Worm (Caenorhabditis elegans) whole organism, L4 larva: ENCODE data around the gene W08E12.7.

Experiments used
- F10B5.3 ChIP-seq: sonication (generic microtip); optimal IDR thresholded peaks from 2 replicates; lab custom pipeline; 2016; ENCODE audit warnings: mild to moderate bottlenecking, missing genetic modification characterization, missing compliant biosample characterization
- F44E2.7 ChIP-seq: fragments of 200-800 bp; sonication (Bioruptor generic); IDR thresholded peaks from 2 replicates; pipeline ENCODE4 v2.1.2; 2022; ENCODE audit warnings: missing genetic modification characterization, missing compliant biosample characterization
- F49E8.2 ChIP-seq: sonication (generic microtip); optimal IDR thresholded peaks from 2 replicates; lab custom pipeline; 2016; ENCODE audit warnings: missing compliant biosample characterization, mild to moderate bottlenecking, missing genetic modification characterization, borderline replicate concordance
- T20F7.1 ChIP-seq: fragments of 200-800 bp; sonication (Bioruptor generic); optimal IDR thresholded peaks from 2 replicates; lab custom pipeline; 2018; ENCODE audit warnings: mild to moderate bottlenecking, missing genetic modification characterization, missing compliant biosample characterization
- Y48G9A.11 ChIP-seq: fragments of 200-800 bp; sonication (Bioruptor generic); IDR thresholded peaks from 2 replicates; pipeline ENCODE4 v1.3.6; 2022; ENCODE audit warnings: missing genetic modification reagents, missing genetic modification characterization, missing compliant biosample characterization
- Y5F2A.4 ChIP-seq: fragments of 200-800 bp; sonication (Bioruptor generic); optimal IDR thresholded peaks from 2 replicates; lab custom pipeline; 2018; ENCODE audit warnings: mild to moderate bottlenecking, missing genetic modification characterization, missing compliant biosample characterization
- ama-1 ChIP-seq: fragments of 150-350 bp; optimal IDR thresholded peaks from 2 replicates; lab custom pipeline; 2014; ENCODE audit warnings: inconsistent platforms, mixed read lengths
- arid-1 ChIP-seq: fragments of 200-800 bp; sonication (Bioruptor generic); conservative IDR thresholded peaks from 2 replicates; pipeline ENCODE4 v1.3.6; 2022; ENCODE audit warnings: missing genetic modification reagents, missing genetic modification characterization, missing compliant biosample characterization
- ceh-32 ChIP-seq: sonication (generic microtip); optimal IDR thresholded peaks from 2 replicates; lab custom pipeline; 2016; ENCODE audit warnings: mild to moderate bottlenecking, missing genetic modification characterization, missing compliant biosample characterization; ENCODE audit not compliant: poor library complexity
- ceh-44 ChIP-seq: fragments of 200-800 bp; sonication (Bioruptor generic); IDR thresholded peaks from 2 replicates; pipeline ENCODE4 v1.3.6; 2022; ENCODE audit warnings: missing genetic modification reagents, missing genetic modification characterization, missing compliant biosample characterization
- ceh-82 ChIP-seq: sonication (generic microtip); optimal IDR thresholded peaks from 2 replicates; lab custom pipeline; 2017; ENCODE audit warnings: missing biosample characterization, missing genetic modification characterization
- cey-2 ChIP-seq: sonication (generic microtip); optimal IDR thresholded peaks from 3 replicates; lab custom pipeline; 2017; ENCODE audit warnings: missing genetic modification characterization, mild to moderate bottlenecking, missing compliant biosample characterization, antibody characterized with exemption, borderline replicate concordance; ENCODE audit not compliant: insufficient read depth
- ctbp-1 ChIP-seq: fragments of 200-800 bp; sonication (Bioruptor generic); IDR thresholded peaks from 2 replicates; pipeline ENCODE4 v1.3.6; 2022; ENCODE audit warnings: missing genetic modification reagents, missing genetic modification characterization, missing compliant biosample characterization
- daf-12 ChIP-seq: fragments of 150-350 bp; optimal IDR thresholded peaks from 2 replicates; lab custom pipeline; 2014; ENCODE audit warnings: missing biosample characterization, missing genetic modification reagents, missing genetic modification characterization
- daf-16 ChIP-seq, 3 experiments: sonication (generic microtip); optimal IDR thresholded peaks; 2 replicates each; lab custom pipeline; 2016 to 2017; ENCODE audit warnings: missing genetic modification characterization in 3 of 3, missing genetic modification reagents in 3 of 3, mild to moderate bottlenecking in 2 of 3, missing compliant biosample characterization in 2 of 3, missing biosample characterization in 1 of 3, moderate library complexity in 1 of 3
- dpl-1 ChIP-seq: fragments of 150-350 bp; optimal IDR thresholded peaks from 2 replicates; lab custom pipeline; 2014; ENCODE audit warnings: missing biosample characterization, missing genetic modification reagents, missing genetic modification characterization
- egl-27 ChIP-seq: sonication (generic microtip); optimal IDR thresholded peaks from 3 replicates; lab custom pipeline; 2017; ENCODE audit warnings: missing biosample characterization, missing genetic modification reagents, missing genetic modification characterization
- fkh-10 ChIP-seq: fragments of 150-350 bp; optimal IDR thresholded peaks from 2 replicates; lab custom pipeline; 2014; ENCODE audit warnings: missing biosample characterization, missing genetic modification reagents, missing genetic modification characterization
- gei-8 ChIP-seq: fragments of 200-800 bp; sonication (Bioruptor generic); optimal IDR thresholded peaks from 2 replicates; lab custom pipeline; 2018; ENCODE audit warnings: mild to moderate bottlenecking, missing genetic modification characterization, missing compliant biosample characterization
- hmg-1.1 ChIP-seq: fragments of 200-800 bp; sonication (Bioruptor generic); IDR thresholded peaks from 2 replicates; pipeline ENCODE4 v1.3.6; 2022; ENCODE audit warnings: missing genetic modification reagents, missing genetic modification characterization, missing compliant biosample characterization
- jun-1 ChIP-seq: fragments of 150-350 bp; optimal IDR thresholded peaks from 2 replicates; lab custom pipeline; 2014; ENCODE audit warnings: missing biosample characterization, missing genetic modification reagents, missing genetic modification characterization
- lin-1 ChIP-seq: fragments of 200-800 bp; sonication (Bioruptor generic); IDR thresholded peaks from 2 replicates; pipeline ENCODE4 v1.3.6; 2022; ENCODE audit warnings: missing genetic modification reagents, missing genetic modification characterization, missing compliant biosample characterization
- lin-13 ChIP-seq: fragments of 150-350 bp; optimal IDR thresholded peaks from 2 replicates; lab custom pipeline; 2014; ENCODE audit warnings: missing biosample characterization, missing genetic modification reagents, missing genetic modification characterization
- madf-5 ChIP-seq, 2 experiments: fragments of 200-800 bp; sonication (Bioruptor generic); IDR thresholded peaks; 2 replicates each; pipeline ENCODE4 v1.3.6; 2022; ENCODE audit warnings: missing compliant biosample characterization in 2 of 2, missing genetic modification characterization in 2 of 2
- mdl-1 ChIP-seq, 2 experiments: fragments of 150-350 bp in 1 of 2; sonication (generic microtip) in 1 of 2; optimal IDR thresholded peaks; 2 replicates each; lab custom pipeline; 2014 to 2017; ENCODE audit warnings: missing biosample characterization in 2 of 2, missing genetic modification characterization in 2 of 2
- mdt-29 ChIP-seq: fragments of 200-800 bp; sonication (Bioruptor generic); IDR thresholded peaks from 2 replicates; pipeline ENCODE4 v1.3.6; 2022; ENCODE audit warnings: missing genetic modification reagents, missing genetic modification characterization, missing compliant biosample characterization
- mep-1 ChIP-seq: fragments of 150-350 bp; sonication (generic microtip); optimal IDR thresholded peaks from 3 replicates; lab custom pipeline; 2014; ENCODE audit warnings: missing biosample characterization, missing genetic modification characterization
- mxl-3 ChIP-seq: fragments of 200-800 bp; sonication (Bioruptor generic); optimal IDR thresholded peaks from 2 replicates; lab custom pipeline; 2018; ENCODE audit warnings: mild to moderate bottlenecking, missing genetic modification characterization, missing compliant biosample characterization
- nhr-10 ChIP-seq: fragments of 150-350 bp; optimal IDR thresholded peaks from 2 replicates; lab custom pipeline; 2014; ENCODE audit warnings: missing biosample characterization, missing genetic modification characterization
- nhr-41 ChIP-seq: fragments of 200-800 bp; sonication (Bioruptor generic); IDR thresholded peaks from 2 replicates; pipeline ENCODE4 v1.3.6; 2022; ENCODE audit warnings: missing genetic modification reagents, missing genetic modification characterization, missing compliant biosample characterization
- nhr-42 ChIP-seq: fragments of 200-800 bp; sonication (Bioruptor generic); IDR thresholded peaks from 2 replicates; pipeline ENCODE4 v1.3.6; 2022; ENCODE audit warnings: missing genetic modification characterization, missing compliant biosample characterization
- nhr-48 ChIP-seq: sonication (generic microtip); optimal IDR thresholded peaks from 2 replicates; lab custom pipeline; 2016; ENCODE audit warnings: mild to moderate bottlenecking, missing genetic modification characterization, missing compliant biosample characterization
- nhr-77 ChIP-seq: fragments of 150-350 bp; optimal IDR thresholded peaks from 2 replicates; lab custom pipeline; 2014; ENCODE audit warnings: missing biosample characterization, missing genetic modification characterization
- pqm-1 ChIP-seq: sonication (generic microtip); optimal IDR thresholded peaks from 2 replicates; lab custom pipeline; 2017; ENCODE audit warnings: missing biosample characterization, missing genetic modification characterization
- saeg-2 ChIP-seq: fragments of 200-800 bp; sonication (Bioruptor generic); IDR thresholded peaks from 2 replicates; pipeline ENCODE4 v1.3.6; 2022; ENCODE audit warnings: missing genetic modification reagents, missing genetic modification characterization, missing compliant biosample characterization
- set-16 ChIP-seq: fragments of 200-800 bp; sonication (Bioruptor generic); IDR thresholded peaks from 2 replicates; pipeline ENCODE4 v1.3.6; 2022; ENCODE audit warnings: missing genetic modification reagents, missing genetic modification characterization, missing compliant biosample characterization
- skn-1 ChIP-seq: fragments of 150-350 bp; optimal IDR thresholded peaks from 2 replicates; lab custom pipeline; 2014; ENCODE audit warnings: missing biosample characterization, missing genetic modification characterization
- snpc-4 ChIP-seq: fragments of 150-350 bp; optimal IDR thresholded peaks from 2 replicates; lab custom pipeline; 2014; ENCODE audit warnings: missing biosample characterization, missing genetic modification characterization
- spr-1 ChIP-seq: sonication (generic microtip); optimal IDR thresholded peaks from 2 replicates; lab custom pipeline; 2016; ENCODE audit warnings: mild to moderate bottlenecking, missing genetic modification characterization, missing compliant biosample characterization
- unc-62 ChIP-seq, 3 experiments: fragments of 150-350 bp in 1 of 3; sonication (generic microtip); optimal IDR thresholded peaks in 2 of 3; peaks in 1 of 3; 1 replicate in 1 of 3; 2 replicates in 2 of 3; lab custom pipeline; 2014 to 2017; ENCODE audit warnings: missing biosample characterization in 3 of 3, missing genetic modification characterization in 3 of 3, missing genetic modification reagents in 3 of 3, missing genotype in 1 of 3
- zfp-2 ChIP-seq: sonication (generic microtip); optimal IDR thresholded peaks from 2 replicates; lab custom pipeline; 2016; ENCODE audit warnings: mild to moderate bottlenecking, missing genetic modification characterization, missing compliant biosample characterization
- zip-2 ChIP-seq: fragments of 150-350 bp; optimal IDR thresholded peaks from 2 replicates; lab custom pipeline; 2014; ENCODE audit warnings: missing biosample characterization, missing genetic modification characterization
- ztf-11 ChIP-seq: fragments of 150-350 bp; optimal IDR thresholded peaks from 2 replicates; lab custom pipeline; 2014; ENCODE audit warnings: missing biosample characterization, missing genetic modification characterization

The W08E12.7 gene

DNA sequence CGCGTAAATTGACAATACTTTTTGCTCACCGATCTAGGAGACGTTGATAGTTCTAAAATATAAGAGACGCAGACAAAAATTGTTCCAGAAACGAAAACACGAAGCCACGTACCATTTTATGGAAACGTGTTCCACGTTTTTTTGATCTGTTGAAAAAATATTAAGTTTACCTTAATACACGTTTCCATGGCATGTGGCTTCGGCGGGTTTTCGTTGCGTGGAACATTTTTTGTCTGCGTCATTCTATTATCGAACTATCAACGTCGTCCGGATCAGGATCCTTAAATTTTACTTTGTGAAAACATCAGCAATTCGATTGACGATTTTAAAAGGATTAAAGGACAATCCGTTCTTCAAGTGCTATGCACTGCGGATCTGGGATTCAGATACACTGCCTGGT lies 29.3 kb upstream of the W08E12.7 start, which contains the start of gene T26C12.2:
TSS of gene T26C12.2 (minus strand) at position 101 of the 400 bp plus-strand sequence.
- TF ChIP-seq F44E2.7 (GFP tag; lab: Robert Waterston, UW) (no peak), cey-2 (tag; lab: Kevin White, UChicago) (no peak), saeg-2 (GFP tag; lab: Robert Waterston, UW) (no peak), F49E8.2 (tag; lab: Kevin White, UChicago) (no peak), T20F7.1 (GFP tag; lab: Kevin White, UChicago) (no peak), nhr-41 (GFP tag; lab: Robert Waterston, UW) (no peak), ceh-82 (tag; lab: Kevin White, UChicago) (no peak), ctbp-1 (GFP tag; lab: Robert Waterston, UW) (no peak), nhr-77 (tag; lab: Kevin White, UChicago) (no peak), ceh-44 (GFP tag; lab: Robert Waterston, UW) (no peak)
- TF ChIP-seq, all 104 proteins: peak for 0

DNA sequence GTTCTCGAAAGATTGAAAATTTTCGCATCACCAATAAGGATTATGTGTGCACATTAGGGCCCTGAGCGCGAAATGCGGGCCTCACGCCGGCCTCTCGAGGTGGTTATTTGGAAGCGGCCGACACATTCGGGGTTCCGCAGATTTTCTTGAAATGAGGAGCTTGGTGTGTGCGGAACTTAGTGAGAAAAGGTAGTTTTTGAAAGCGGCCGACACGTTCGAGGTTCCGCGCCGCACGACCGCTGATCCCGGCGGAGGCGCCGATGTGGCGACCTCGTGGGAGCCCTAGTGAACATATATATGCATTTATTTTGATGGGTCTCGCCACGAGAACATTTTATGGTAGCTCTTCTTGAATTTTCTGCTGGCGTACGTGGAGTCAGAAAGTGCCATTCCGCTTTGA lies 28.1 kb upstream of the W08E12.7 start:
- TF ChIP-seq nhr-42 (0 out of 2 replicates have a peak, but pooled peaks have one; percentile 12), dpl-1 (GFP tag; lab: Kevin White, UChicago) (no peak), nhr-48 (no peak), mep-1 (tag; lab: Kevin White, UChicago) (no peak), F10B5.3 (no peak), set-16 (GFP tag; lab: Robert Waterston, UW) (peak; percentile 73)

DNA sequence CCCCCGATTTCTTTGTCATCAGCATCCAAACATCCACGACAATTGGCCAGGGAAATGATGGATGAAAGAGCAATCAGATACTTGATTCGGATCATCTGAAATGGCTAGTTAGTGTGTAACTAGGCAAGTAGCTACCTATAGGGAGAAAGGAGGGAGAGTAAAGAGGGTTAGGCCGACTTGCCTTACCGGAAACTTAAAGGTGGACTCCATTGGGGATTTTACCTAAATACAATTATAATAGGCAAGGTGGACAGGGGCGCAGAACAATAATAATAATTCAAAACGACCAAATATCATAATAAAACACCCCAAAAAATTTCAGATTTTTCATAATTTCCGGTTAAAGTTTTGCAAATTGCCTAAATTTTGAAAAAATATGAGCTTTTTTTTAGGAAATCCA lies 27.4 kb upstream of the W08E12.7 start, which contains the start of gene clec-173:
TSS of gene clec-173 (minus strand) at position 101 of the 400 bp plus-strand sequence.
- TF ChIP-seq arid-1 (GFP tag; lab: Robert Waterston, UW) (no peak), fkh-10 (GFP tag; lab: Kevin White, UChicago) (no peak), ceh-32 (tag; lab: Kevin White, UChicago) (no peak), lin-13 (GFP tag; lab: Kevin White, UChicago) (no peak), nhr-48 (no peak), ztf-11 (tag; lab: Kevin White, UChicago) (no peak), zip-2 (tag; lab: Kevin White, UChicago) (no peak), set-16 (GFP tag; lab: Robert Waterston, UW) (no peak), snpc-4 (tag; lab: Kevin White, UChicago) (no peak), spr-1 (tag; lab: Kevin White, UChicago) (no peak), lin-1 (GFP tag; lab: Robert Waterston, UW) (no peak), jun-1 (tag; lab: Kevin White, UChicago) (no peak), F10B5.3 (no peak), Y48G9A.11 (GFP tag; lab: Robert Waterston, UW) (no peak), nhr-10 (tag; lab: Kevin White, UChicago) (no peak), hmg-1.1 (GFP tag; lab: Robert Waterston, UW) (no peak), mdl-1 (tag; optimal IDR thresholded peaks at IDR 0.05; lab: Kevin White, UChicago) (no peak)

DNA sequence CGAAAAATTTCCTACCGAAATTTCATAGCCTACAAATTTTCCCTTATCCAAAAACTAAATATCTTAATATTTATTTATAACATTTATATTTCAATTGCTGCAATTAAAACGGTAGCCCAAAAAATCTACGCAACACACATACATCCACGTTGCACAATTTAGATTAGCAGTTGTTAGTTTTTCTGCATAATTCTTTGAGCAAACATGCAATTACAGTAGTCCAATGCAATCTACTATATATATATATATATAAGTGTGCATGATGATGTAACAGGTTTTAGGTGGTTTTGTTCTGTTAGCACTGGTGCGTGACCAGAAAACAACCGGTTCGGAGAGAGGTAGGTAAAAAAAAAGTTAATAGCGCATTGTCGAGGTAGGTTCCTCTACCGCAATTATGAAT lies 23.6 kb upstream of the W08E12.7 start:
- TF ChIP-seq nhr-77 (tag; lab: Kevin White, UChicago): no peak
- no peak for TF ChIP-seq unc-62 (GFP tag; optimal IDR thresholded peaks at IDR 0.05 in 1 of 2; lab: Kevin White, UChicago)
- TF ChIP-seq unc-62 (tag; optimal IDR thresholded peaks at IDR 0.05; lab: Kevin White, UChicago): no peak
- no peak for TF ChIP-seq skn-1 (tag; lab: Kevin White, UChicago)

DNA sequence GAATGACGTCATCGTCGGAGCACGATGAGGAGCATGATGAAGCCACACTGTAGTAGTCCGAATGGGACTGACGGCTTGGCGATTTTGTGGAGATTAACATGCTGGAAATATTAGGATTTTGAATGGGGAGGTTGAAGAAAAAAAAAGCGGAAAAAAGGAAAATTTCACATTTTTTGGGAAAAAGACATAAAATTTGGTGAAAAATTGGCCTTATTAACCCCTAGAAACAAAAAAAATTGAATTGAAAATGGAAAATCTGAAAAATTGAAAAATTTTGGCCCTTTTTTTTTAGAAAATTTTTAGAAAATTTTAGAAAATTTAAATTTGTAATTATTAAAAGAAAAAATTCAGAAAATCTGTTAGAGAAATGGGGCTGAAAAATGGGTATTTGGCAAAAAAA lies 21.6 kb upstream of the W08E12.7 start, which contains the start of gene T26C12.3:
TSS of gene T26C12.3 (minus strand) at position 101 of the 400 bp plus-strand sequence.
- TF ChIP-seq dpl-1 (GFP tag; lab: Kevin White, UChicago) (no peak), egl-27 (tag; lab: Kevin White, UChicago) (no peak), daf-16 (GFP tag; optimal IDR thresholded peaks at IDR 0.05; lab: Kevin White, UChicago) (no peak), daf-16 (tag; optimal IDR thresholded peaks at IDR 0.05; lab: Kevin White, UChicago) (no peak), ama-1 (lab: Kevin White, UChicago) (no peak), mxl-3 (GFP tag; lab: Kevin White, UChicago) (no peak), zfp-2 (tag; lab: Kevin White, UChicago) (no peak), Y5F2A.4 (GFP tag; lab: Kevin White, UChicago) (no peak), pqm-1 (tag; lab: Kevin White, UChicago) (no peak), madf-5 (GFP tag; IDR thresholded peaks at IDR 0.05; lab: Robert Waterston, UW) (no peak), unc-62 (GFP tag; optimal IDR thresholded peaks at IDR 0.05 in 1 of 2; lab: Kevin White, UChicago) (no peak), unc-62 (tag; optimal IDR thresholded peaks at IDR 0.05; lab: Kevin White, UChicago) (no peak), set-16 (GFP tag; lab: Robert Waterston, UW) (no peak), daf-12 (tag; lab: Kevin White, UChicago) (no peak), gei-8 (GFP tag; lab: Kevin White, UChicago) (no peak), mdt-29 (GFP tag; lab: Robert Waterston, UW) (no peak)
